Worm (Caenorhabditis elegans) whole organism, L2 larva: ENCODE results near the gene abu-7.

Experiments
- C34F6.9 ChIP-seq: fragments of 150-350 bp; optimal IDR thresholded peaks from 2 replicates; lab custom pipeline; 2014; ENCODE audit warnings: missing biosample characterization, missing genetic modification characterization
- ZK546.5 ChIP-seq: sonication (generic microtip); optimal IDR thresholded peaks from 2 replicates; lab custom pipeline; 2017; ENCODE audit warnings: missing biosample characterization, missing genetic modification characterization
- alr-1 ChIP-seq: fragments of 150-350 bp; optimal IDR thresholded peaks from 2 replicates; lab custom pipeline; 2014; ENCODE audit warnings: missing biosample characterization, missing genetic modification characterization
- aly-2 ChIP-seq: fragments of 150-350 bp; optimal IDR thresholded peaks from 2 replicates; lab custom pipeline; 2014; ENCODE audit warnings: missing biosample characterization, missing genetic modification characterization
- crh-2 ChIP-seq: sonication (generic microtip); optimal IDR thresholded peaks from 2 replicates; lab custom pipeline; 2017; ENCODE audit warnings: missing biosample characterization, missing genetic modification characterization
- egl-27 ChIP-seq: sonication (generic microtip); optimal IDR thresholded peaks from 3 replicates; lab custom pipeline; 2017; ENCODE audit warnings: missing biosample characterization, missing genetic modification reagents, missing genetic modification characterization
- fos-1 ChIP-seq: fragments of 150-350 bp; optimal IDR thresholded peaks from 2 replicates; lab custom pipeline; 2014; ENCODE audit warnings: missing biosample characterization, missing genetic modification characterization
- lin-39 ChIP-seq: fragments of 150-350 bp; optimal IDR thresholded peaks from 2 replicates; lab custom pipeline; 2014; ENCODE audit warnings: missing biosample characterization, missing genetic modification reagents, missing genetic modification characterization
- lsy-2 ChIP-seq, 2 experiments: fragments of 150-350 bp in 1 of 2; sonication (generic microtip) in 1 of 2; optimal IDR thresholded peaks; 2 replicates each; lab custom pipeline; 2014 to 2017; ENCODE audit warnings: missing biosample characterization in 2 of 2, missing genetic modification characterization in 2 of 2
- mab-5 ChIP-seq: fragments of 150-350 bp; optimal IDR thresholded peaks from 2 replicates; lab custom pipeline; 2014; ENCODE audit warnings: missing biosample characterization, missing genetic modification characterization
- nhr-25 ChIP-seq: fragments of 150-350 bp; sonication (generic microtip); optimal IDR thresholded peaks from 3 replicates; lab custom pipeline; 2014; ENCODE audit warnings: missing biosample characterization, missing genetic modification characterization
- nhr-6 ChIP-seq: fragments of 150-350 bp; optimal IDR thresholded peaks from 2 replicates; lab custom pipeline; 2014; ENCODE audit warnings: missing biosample characterization, missing genetic modification characterization
- zag-1 ChIP-seq: fragments of 150-350 bp; optimal IDR thresholded peaks from 2 replicates; lab custom pipeline; 2014; ENCODE audit warnings: missing biosample characterization, missing genetic modification characterization
- ztf-11 ChIP-seq: sonication (generic microtip); optimal IDR thresholded peaks from 2 replicates; lab custom pipeline; 2017; ENCODE audit warnings: missing biosample characterization, missing genetic modification characterization

Gene abu-7

ce11 chrV:5113654-5114053 is 50.9 kb downstream of the abu-7 start, which contains the start of gene C04F5.8:
TSS of gene C04F5.8 (minus strand) at chrV:5113754.
- TF ChIP-seq mab-5 (tag; lab: Kevin White, UChicago) (no peak), fos-1 (no peak), nhr-6 (tag; lab: Kevin White, UChicago) (no peak), zag-1 (tag; lab: Kevin White, UChicago) (no peak), crh-2 (tag; lab: Kevin White, UChicago) (no peak), lsy-2 (tag; optimal IDR thresholded peaks at IDR 0.05; lab: Kevin White, UChicago) (no peak), lin-39 (tag; lab: Kevin White, UChicago) (no peak), aly-2 (tag; lab: Kevin White, UChicago) (no peak), ztf-11 (tag; lab: Kevin White, UChicago) (no peak), ZK546.5 (tag; lab: Kevin White, UChicago) (no peak), C34F6.9 (tag; lab: Kevin White, UChicago) (no peak), egl-27 (tag; lab: Kevin White, UChicago) (no peak), nhr-25 (tag; lab: Kevin White, UChicago) (no peak), alr-1 (no peak)
- TF ChIP-seq, all 48 proteins: peak for 0
